Fruit fly (Drosophila melanogaster) whole organism, embryonic: ENCODE measurements around the gene RhoGAP5A.

ENCODE experiments used
- Adf1 ChIP-seq: fragments of 200-800 bp; sonication (Bioruptor generic); IDR thresholded peaks from 2 replicates; pipeline ENCODE4 v1.3.6; 2022; ENCODE audit warnings: missing biosample characterization, missing genetic modification characterization
- CG11398 ChIP-seq: fragments of 200-800 bp; sonication (Bioruptor generic); optimal IDR thresholded peaks from 2 replicates; lab custom pipeline; 2016; ENCODE audit warnings: missing biosample characterization, missing genetic modification characterization
- CG13775 ChIP-seq: fragments of 200-800 bp; sonication (Bioruptor generic); optimal IDR thresholded peaks from 3 replicates; lab custom pipeline; 2017; ENCODE audit warnings: missing biosample characterization, mild to moderate bottlenecking, missing genetic modification characterization
- CG13894 ChIP-seq: fragments of 200-800 bp; sonication (Bioruptor generic); optimal IDR thresholded peaks from 3 replicates; lab custom pipeline; 2018; ENCODE audit warnings: missing biosample characterization, mild to moderate bottlenecking, missing genetic modification characterization, moderate library complexity
- CG14014 ChIP-seq: fragments of 200-800 bp; sonication (Bioruptor generic); IDR thresholded peaks from 2 replicates; pipeline ENCODE4 v1.3.6; 2022; ENCODE audit warnings: missing biosample characterization, missing genetic modification characterization
- CG14710 ChIP-seq: fragments of 200-800 bp; sonication (Bioruptor generic); optimal IDR thresholded peaks from 3 replicates; lab custom pipeline; 2019; ENCODE audit warnings: missing biosample characterization, mild to moderate bottlenecking, missing genetic modification characterization, moderate library complexity
- CG14860 ChIP-seq: fragments of 200-800 bp; sonication (Bioruptor generic); IDR thresholded peaks from 3 replicates; pipeline ENCODE4 v1.3.6; 2022; ENCODE audit warnings: missing biosample characterization, missing genetic modification characterization; ENCODE audit not compliant: partially characterized antibody
- CG15601 ChIP-seq: fragments of 200-800 bp; sonication (Bioruptor generic); optimal IDR thresholded peaks from 3 replicates; lab custom pipeline; 2019; ENCODE audit warnings: missing biosample characterization, mild to moderate bottlenecking, missing genetic modification characterization, moderate library complexity
- CG18262 ChIP-seq: fragments of 200-800 bp; optimal IDR thresholded peaks from 3 replicates; lab custom pipeline; 2019; ENCODE audit warnings: missing biosample characterization, mild to moderate bottlenecking, missing genetic modification characterization, moderate library complexity
- CG2678 ChIP-seq: fragments of 200-800 bp; sonication (Bioruptor generic); optimal IDR thresholded peaks from 3 replicates; lab custom pipeline; 2019; ENCODE audit warnings: missing biosample characterization, mild to moderate bottlenecking, missing genetic modification characterization, moderate library complexity
- CG31224 ChIP-seq: fragments of 200-800 bp; sonication (Bioruptor generic); IDR thresholded peaks from 2 replicates; pipeline ENCODE4 v1.3.6; 2022; ENCODE audit warnings: missing biosample characterization, missing genetic modification characterization
- CG4328 ChIP-seq: fragments of 200-800 bp; sonication (Bioruptor generic); optimal IDR thresholded peaks from 3 replicates; lab custom pipeline; 2017; ENCODE audit warnings: missing biosample characterization, missing genetic modification reagents, missing genetic modification characterization
- CG4707 ChIP-seq: fragments of 200-800 bp; sonication (Bioruptor generic); optimal IDR thresholded peaks from 2 replicates; lab custom pipeline; 2018; ENCODE audit warnings: missing biosample characterization, mild to moderate bottlenecking, missing genetic modification characterization, moderate library complexity
- CG6683 ChIP-seq: fragments of 200-800 bp; sonication (Bioruptor generic); optimal IDR thresholded peaks from 2 replicates; lab custom pipeline; 2017; ENCODE audit warnings: missing biosample characterization, mild to moderate bottlenecking, missing genetic modification characterization, missing genetic modification reagents
- CG6765 ChIP-seq: fragments of 200-800 bp; sonication (Bioruptor generic); optimal IDR thresholded peaks from 3 replicates; lab custom pipeline; 2017; ENCODE audit warnings: missing biosample characterization, mild to moderate bottlenecking, missing genetic modification characterization
- CG6791 ChIP-seq: fragments of 200-800 bp; sonication (Bioruptor generic); IDR thresholded peaks from 3 replicates; pipeline ENCODE4 v1.3.6; 2022; ENCODE audit warnings: missing biosample characterization, missing genetic modification characterization; ENCODE audit not compliant: partially characterized antibody
- CG7963 ChIP-seq: fragments of 200-800 bp; sonication (Bioruptor generic); IDR thresholded peaks from 3 replicates; pipeline ENCODE4 v1.3.6; 2022; ENCODE audit warnings: missing biosample characterization, missing genetic modification characterization; ENCODE audit not compliant: partially characterized antibody
- CG8089 ChIP-seq: fragments of 200-800 bp; sonication (Bioruptor generic); optimal IDR thresholded peaks from 3 replicates; lab custom pipeline; 2016; ENCODE audit warnings: missing biosample characterization, missing genetic modification characterization
- CG9215 ChIP-seq: fragments of 200-800 bp; sonication (Bioruptor generic); IDR thresholded peaks from 2 replicates; pipeline ENCODE4 v1.3.6; 2022; ENCODE audit warnings: missing biosample characterization, missing genetic modification characterization
- CG9727 ChIP-seq: fragments of 200-800 bp; sonication (Bioruptor generic); optimal IDR thresholded peaks from 3 replicates; lab custom pipeline; 2017; ENCODE audit warnings: missing biosample characterization, mild to moderate bottlenecking, missing genetic modification characterization
- Elba2 ChIP-seq: fragments of 200-800 bp; sonication (Bioruptor generic); optimal IDR thresholded peaks from 3 replicates; lab custom pipeline; 2016; ENCODE audit warnings: missing biosample characterization, missing genetic modification characterization
- HLH3B ChIP-seq: fragments of 200-800 bp; sonication (Bioruptor generic); IDR thresholded peaks from 2 replicates; pipeline ENCODE4 v1.3.6; 2022; ENCODE audit warnings: missing biosample characterization, missing genetic modification characterization
- Hand ChIP-seq: fragments of 200-800 bp; sonication (Bioruptor generic); optimal IDR thresholded peaks from 2 replicates; lab custom pipeline; 2017; ENCODE audit warnings: mild to moderate bottlenecking, missing biosample characterization, missing genetic modification reagents, missing genetic modification characterization
- Hmx ChIP-seq: fragments of 200-800 bp; sonication (Bioruptor generic); optimal IDR thresholded peaks from 2 replicates; lab custom pipeline; 2016; ENCODE audit warnings: missing biosample characterization, missing genetic modification characterization
- Hr51 ChIP-seq, 2 experiments: fragments of 200-800 bp; sonication (Bioruptor generic); optimal IDR thresholded peaks; 2 replicates in 1 of 2; 3 replicates in 1 of 2; lab custom pipeline; 2016 to 2018; ENCODE audit warnings: missing biosample characterization in 2 of 2, missing genetic modification characterization in 2 of 2, mild to moderate bottlenecking in 1 of 2, moderate library complexity in 1 of 2
- Med ChIP-seq: fragments of 200-800 bp; sonication (Bioruptor generic); peaks from one replicate; lab custom pipeline; 2016; ENCODE audit warnings: missing biosample characterization, missing genetic modification characterization, mild to moderate bottlenecking, inconsistent platforms, moderate library complexity
- Mrtf ChIP-seq: fragments of 200-800 bp; sonication (Bioruptor generic); IDR thresholded peaks from 3 replicates; pipeline ENCODE4 v1.3.6; 2022; ENCODE audit warnings: missing biosample characterization, missing genetic modification characterization
- Nf-YC ChIP-seq: fragments of 200-800 bp; optimal IDR thresholded peaks from 3 replicates; lab custom pipeline; 2019; ENCODE audit warnings: missing biosample characterization, mild to moderate bottlenecking, missing genetic modification characterization, moderate library complexity
- Oaz ChIP-seq: fragments of 200-800 bp; sonication (Bioruptor generic); IDR thresholded peaks from 2 replicates; pipeline ENCODE4 v1.3.6; 2022; ENCODE audit warnings: missing biosample characterization, missing genetic modification characterization
- Xbp1 ChIP-seq: fragments of 200-800 bp; sonication (Bioruptor generic); optimal IDR thresholded peaks from 3 replicates; lab custom pipeline; 2016; ENCODE audit warnings: missing biosample characterization, mild to moderate bottlenecking, missing genetic modification characterization
- bowl ChIP-seq: fragments of 200-800 bp; sonication (Bioruptor generic); IDR thresholded peaks from 2 replicates; pipeline ENCODE4 v1.3.6; 2022; ENCODE audit warnings: missing biosample characterization, missing genetic modification characterization
- cad ChIP-seq: fragments of >200 bp; optimal IDR thresholded peaks from 2 replicates; lab custom pipeline; 2017; ENCODE audit warnings: missing biosample characterization, missing genetic modification characterization
- chif ChIP-seq, 2 experiments: fragments of 200-800 bp; sonication (Bioruptor generic); optimal IDR thresholded peaks; 3 replicates each; lab custom pipeline; 2016; ENCODE audit warnings: missing biosample characterization in 2 of 2, missing genetic modification characterization in 2 of 2
- chn ChIP-seq: fragments of 200-800 bp; sonication (Bioruptor generic); optimal IDR thresholded peaks from 2 replicates; lab custom pipeline; 2016; ENCODE audit warnings: missing biosample characterization, missing genetic modification characterization
- crc ChIP-seq: fragments of 200-800 bp; sonication (Bioruptor generic); optimal IDR thresholded peaks from 2 replicates; lab custom pipeline; 2016; ENCODE audit warnings: missing biosample characterization, missing genetic modification characterization
- ewg ChIP-seq: fragments of 200-800 bp; sonication (Bioruptor generic); optimal IDR thresholded peaks from 3 replicates; lab custom pipeline; 2017; ENCODE audit warnings: mild to moderate bottlenecking, missing biosample characterization, missing genetic modification reagents, missing genetic modification characterization
- fd96Cb ChIP-seq: fragments of 200-800 bp; sonication (Bioruptor generic); optimal IDR thresholded peaks from 2 replicates; lab custom pipeline; 2018; ENCODE audit warnings: missing biosample characterization, mild to moderate bottlenecking, missing genetic modification characterization, moderate library complexity
- h ChIP-seq: fragments of >200 bp; optimal IDR thresholded peaks from 2 replicates; lab custom pipeline; 2017
- her ChIP-seq: fragments of 200-800 bp; sonication (Bioruptor generic); optimal IDR thresholded peaks from 2 replicates; lab custom pipeline; 2016; ENCODE audit warnings: missing biosample characterization, missing genetic modification characterization
- lab ChIP-seq: fragments of 200-800 bp; sonication (Bioruptor generic); optimal IDR thresholded peaks from 3 replicates; lab custom pipeline; 2017; ENCODE audit warnings: missing biosample characterization, missing genetic modification characterization, mild to moderate bottlenecking, moderate library complexity, missing genetic modification reagents
- mld ChIP-seq: fragments of 200-800 bp; sonication (Bioruptor generic); IDR thresholded peaks from 3 replicates; pipeline ENCODE4 v1.3.6; 2022; ENCODE audit warnings: missing biosample characterization, missing genetic modification characterization; ENCODE audit not compliant: partially characterized antibody
- pros ChIP-seq: fragments of 200-800 bp; sonication (Bioruptor generic); optimal IDR thresholded peaks from 3 replicates; lab custom pipeline; 2019; ENCODE audit warnings: missing biosample characterization, mild to moderate bottlenecking, missing genetic modification characterization, moderate library complexity
- psq ChIP-seq: fragments of 200-800 bp; sonication (Bioruptor generic); optimal IDR thresholded peaks from 2 replicates; lab custom pipeline; 2017; ENCODE audit warnings: missing biosample characterization, missing genetic modification characterization
- ranshi ChIP-seq: fragments of 200-800 bp; sonication (Bioruptor generic); IDR thresholded peaks from 2 replicates; pipeline ENCODE4 v1.3.6; 2022; ENCODE audit warnings: missing biosample characterization, missing genetic modification characterization
- repo ChIP-seq: fragments of 200-800 bp; sonication (Bioruptor generic); optimal IDR thresholded peaks from 2 replicates; lab custom pipeline; 2016; ENCODE audit warnings: missing biosample characterization, missing genetic modification characterization
- salm ChIP-seq: fragments of 200-800 bp; sonication (Bioruptor generic); optimal IDR thresholded peaks from 2 replicates; lab custom pipeline; 2018; ENCODE audit warnings: missing biosample characterization, mild to moderate bottlenecking, missing genetic modification characterization
- schlank ChIP-seq: fragments of 200-800 bp; sonication (Bioruptor generic); optimal IDR thresholded peaks from 2 replicates; lab custom pipeline; 2018; ENCODE audit warnings: missing biosample characterization, mild to moderate bottlenecking, missing genetic modification characterization
- scrt ChIP-seq: fragments of 200-800 bp; sonication (Bioruptor generic); optimal IDR thresholded peaks from 2 replicates; lab custom pipeline; 2018; ENCODE audit warnings: missing biosample characterization, mild to moderate bottlenecking, missing genetic modification characterization, moderate library complexity
- slou ChIP-seq: fragments of 200-800 bp; sonication (Bioruptor generic); optimal IDR thresholded peaks from 3 replicates; lab custom pipeline; 2016; ENCODE audit warnings: missing biosample characterization, missing genetic modification characterization
- so ChIP-seq: fragments of 200-800 bp; sonication (Bioruptor generic); IDR thresholded peaks from 3 replicates; pipeline ENCODE4 v1.3.6; 2022; ENCODE audit warnings: missing biosample characterization, missing genetic modification characterization
- twi ChIP-seq: fragments of 200-800 bp; optimal IDR thresholded peaks from 2 replicates; lab custom pipeline; 2019; ENCODE audit warnings: missing biosample characterization, mild to moderate bottlenecking, missing genetic modification characterization, moderate library complexity

RhoGAP5A gene

dm6 chrX:5664222-5664621, 45.6 kb upstream of the RhoGAP5A start (continued):
- TF ChIP-seq h (lab: Kevin White, UChicago) (no peak), CG14710 (tag; lab: Kevin White, UChicago) (no peak), CG11398 (GFP tag; lab: Kevin White, UChicago) (no peak), HLH3B (GFP tag; lab: Robert Waterston, UW) (no peak), CG13775 (GFP tag; lab: Kevin White, UChicago) (no peak), Hmx (GFP tag; lab: Kevin White, UChicago) (no peak), Elba2 (GFP tag; lab: Kevin White, UChicago) (no peak), CG8089 (GFP tag; lab: Kevin White, UChicago) (no peak), Nf-YC (tag; lab: Kevin White, UChicago) (peak; percentile 20), CG9727 (GFP tag; lab: Kevin White, UChicago) (peak; percentile 21), CG7963 (GFP tag; lab: Robert Waterston, UW) (no peak), chif (GFP tag; optimal IDR thresholded peaks at IDR 0.05; lab: Kevin White, UChicago) (no peak), lab (GFP tag; lab: Kevin White, UChicago) (peak; percentile 83), Hand (GFP tag; lab: Kevin White, UChicago) (peak; percentile 70), CG14014 (GFP tag; lab: Robert Waterston, UW) (peak; percentile 10; the same call in 1 of the 2 replicates), schlank (tag; lab: Kevin White, UChicago) (peak; percentile 63), cad (GFP tag; lab: Kevin White, UChicago) (no peak), her (GFP tag; lab: Kevin White, UChicago) (no peak), CG13894 (peak; percentile 42), psq (GFP tag; lab: Kevin White, UChicago) (no peak), slou (GFP tag; lab: Kevin White, UChicago) (no peak), CG4328 (GFP tag; lab: Kevin White, UChicago) (peak; percentile 62), CG18262 (tag; lab: Kevin White, UChicago) (no peak), Adf1 (GFP tag; lab: Robert Waterston, UW) (no peak), CG15601 (tag; lab: Kevin White, UChicago) (no peak), CG14860 (GFP tag; lab: Robert Waterston, UW) (no peak), bowl (GFP tag; lab: Robert Waterston, UW) (no peak), crc (GFP tag; lab: Kevin White, UChicago) (no peak), ranshi (no peak), Oaz (GFP tag; lab: Robert Waterston, UW) (no peak), CG2678 (tag; lab: Kevin White, UChicago) (peak; percentile 20), pros (GFP tag; lab: Kevin White, UChicago) (no peak), so (0 out of 3 replicates have a peak, but pooled peaks have one; percentile 13), repo (GFP tag; lab: Kevin White, UChicago) (no peak), CG9215 (GFP tag; lab: Robert Waterston, UW) (no peak), ewg (peak; percentile 42), Mrtf (GFP tag; lab: Robert Waterston, UW) (no peak), CG4707 (GFP tag; lab: Kevin White, UChicago) (peak; percentile 10), Xbp1 (GFP tag; lab: Kevin White, UChicago) (no peak), mld (GFP tag; lab: Robert Waterston, UW) (no peak), CG6791 (no peak), twi (tag; lab: Kevin White, UChicago) (no peak), fd96Cb (no peak), CG31224 (GFP tag; lab: Robert Waterston, UW) (no peak), salm (tag; lab: Kevin White, UChicago) (no peak), scrt (GFP tag; lab: Kevin White, UChicago) (peak; percentile 52), chn (GFP tag; lab: Kevin White, UChicago) (no peak), Hr51 (GFP tag; optimal IDR thresholded peaks at IDR 0.05; lab: Kevin White, UChicago) (no peak), CG6765 (peak; percentile 72), Med (GFP tag; lab: Kevin White, UChicago) (peak; percentile 56), CG6683 (peak; percentile 39)
